Fruit fly (Drosophila melanogaster) Kc167 (cell line): Measurements from ENCODE around the gene msl-2.

Experiments used
- Myc ChIP-seq: fragments of >200 bp; optimal IDR thresholded peaks from 2 replicates; lab custom pipeline; 2017; ENCODE audit warnings: missing external identifiers
- Sin3A ChIP-seq: fragments of >200 bp; optimal IDR thresholded peaks from 2 replicates; lab custom pipeline; 2018; ENCODE audit warnings: missing external identifiers
- h ChIP-seq: fragments of >200 bp; optimal IDR thresholded peaks from 3 replicates; lab custom pipeline; 2018; ENCODE audit warnings: missing external identifiers
- insv ChIP-seq: fragments of >200 bp; optimal IDR thresholded peaks from 3 replicates; lab custom pipeline; 2018; ENCODE audit warnings: missing external identifiers
- psq ChIP-seq: fragments of >200 bp; optimal IDR thresholded peaks from 2 replicates; lab custom pipeline; 2017; ENCODE audit warnings: missing external identifiers
- ttk ChIP-seq: sonication (Bioruptor generic); optimal IDR thresholded peaks from 2 replicates; lab custom pipeline; 2017; ENCODE audit warnings: missing external identifiers

The msl-2 gene

dm6 chr2L:3440322-3440721, 25.6 kb downstream of the msl-2 start:
- TF ChIP-seq insv (lab: Kevin White, UChicago) (no peak), ttk (lab: Kevin White, UChicago) (no peak), Myc (no peak), psq (lab: Kevin White, UChicago) (no peak), Sin3A (no peak), h (lab: Kevin White, UChicago) (no peak)

DNA sequence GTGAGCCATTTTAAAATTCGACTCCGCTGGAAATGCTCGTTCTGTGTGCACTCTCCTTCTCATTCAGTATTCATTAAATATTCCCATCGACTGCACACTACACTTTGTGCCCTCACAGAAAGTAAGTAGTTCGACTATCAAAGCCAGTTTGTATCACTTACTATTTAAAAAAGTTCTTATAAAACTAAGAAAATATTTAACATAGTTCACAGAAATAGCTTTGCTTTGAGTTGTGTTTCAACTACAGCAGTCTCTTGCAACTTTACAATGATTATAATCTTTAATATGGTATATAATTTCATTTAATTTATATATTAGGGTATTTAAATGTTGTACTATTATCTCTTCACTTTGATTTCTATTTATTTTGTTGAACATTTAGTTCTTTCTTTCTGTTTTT, 26.4 kb downstream of the msl-2 start:
- TF ChIP-seq ttk (lab: Kevin White, UChicago) (no peak), psq (lab: Kevin White, UChicago) (no peak), Myc (no peak), h (lab: Kevin White, UChicago) (no peak), Sin3A (no peak), insv (lab: Kevin White, UChicago) (no peak)

- no peak for TF ChIP-seq insv (lab: Kevin White, UChicago)
- no peak for TF ChIP-seq ttk (lab: Kevin White, UChicago)
- TF ChIP-seq psq (lab: Kevin White, UChicago), result no peak
- TF ChIP-seq Myc, result no peak
- no peak for TF ChIP-seq Sin3A
- no peak for TF ChIP-seq h (lab: Kevin White, UChicago)
Measured at dm6 chr2L:3438078-3438477, 27.8 kb downstream of the msl-2 start.

dm6 chr2L:3437068-3437467, 28.8 kb downstream of the msl-2 start:
- TF ChIP-seq Sin3A, result no peak
- TF ChIP-seq psq (lab: Kevin White, UChicago), result no peak
- TF ChIP-seq ttk (lab: Kevin White, UChicago), result no peak
- no peak for TF ChIP-seq insv (lab: Kevin White, UChicago)
- no peak for TF ChIP-seq Myc
- TF ChIP-seq h (lab: Kevin White, UChicago), result no peak

DNA sequence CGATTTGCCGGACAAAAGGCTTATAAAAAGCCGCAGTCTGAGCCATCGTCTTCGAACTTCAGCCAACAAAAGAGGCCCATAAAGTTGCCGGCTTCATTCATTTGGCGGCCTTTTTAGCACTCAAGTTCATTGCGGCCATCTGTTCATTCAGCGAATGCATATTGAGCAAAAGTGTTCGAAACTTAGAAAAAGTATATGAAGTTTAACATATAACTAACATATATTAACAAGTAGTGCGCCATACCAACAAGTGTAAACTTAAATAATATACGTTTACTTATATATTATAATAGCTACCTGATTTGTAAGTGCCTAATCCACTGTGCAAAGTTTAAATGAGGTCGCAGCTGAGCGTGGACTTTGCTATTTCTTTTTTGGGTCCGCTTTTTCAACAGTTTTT, 29.6 kb downstream of the msl-2 start:
- TF ChIP-seq Myc (no peak), psq (lab: Kevin White, UChicago) (no peak), ttk (lab: Kevin White, UChicago) (no peak), insv (lab: Kevin White, UChicago) (no peak), Sin3A (no peak), h (lab: Kevin White, UChicago) (no peak)

DNA sequence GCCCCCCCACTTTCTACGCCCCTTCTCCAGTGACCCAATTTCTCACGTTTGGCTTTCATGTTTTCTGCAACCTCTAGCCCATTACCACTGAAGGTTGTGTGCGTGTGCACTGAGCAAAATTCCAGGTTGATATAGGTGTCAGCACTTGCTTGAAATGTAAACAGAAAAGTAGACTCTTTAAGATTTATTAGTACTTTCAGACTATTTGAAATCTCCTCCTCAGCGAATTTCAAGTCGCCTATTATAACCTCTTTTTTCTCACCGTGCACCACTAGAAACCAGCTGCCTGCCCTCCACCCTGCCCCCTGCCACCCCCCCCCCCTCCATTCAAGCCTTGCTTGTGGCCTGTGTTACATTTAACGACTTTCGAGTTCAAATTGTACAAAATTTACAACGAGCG, 30.8 kb downstream of the msl-2 start:
- TF ChIP-seq h (lab: Kevin White, UChicago) (no peak), ttk (lab: Kevin White, UChicago) (no peak), Myc (no peak), Sin3A (no peak), insv (lab: Kevin White, UChicago) (no peak), psq (lab: Kevin White, UChicago) (no peak)

- TF ChIP-seq psq (lab: Kevin White, UChicago), result no peak
- no peak for TF ChIP-seq Sin3A
- TF ChIP-seq h (lab: Kevin White, UChicago), result no peak
- no peak for TF ChIP-seq Myc
- TF ChIP-seq ttk (lab: Kevin White, UChicago), result no peak
- no peak for TF ChIP-seq insv (lab: Kevin White, UChicago)
Measured at dm6 chr2L:3428419-3429097, 37.4 kb downstream of the msl-2 start.

dm6 chr2L:3426669-3427232, 39.2 kb downstream of the msl-2 start, which contains the start of gene Pgant2:
TSS of gene Pgant2 (minus strand) at chr2L:3426719.
- TF ChIP-seq Myc (no peak), ttk (lab: Kevin White, UChicago) (no peak), psq (lab: Kevin White, UChicago) (no peak), Sin3A (no peak), h (lab: Kevin White, UChicago) (no peak), insv (lab: Kevin White, UChicago) (no peak)

dm6 chr2L:3425947-3426346, 40.0 kb downstream of the msl-2 start:
- TF ChIP-seq h (lab: Kevin White, UChicago) (no peak), ttk (lab: Kevin White, UChicago) (no peak), Sin3A (no peak), insv (lab: Kevin White, UChicago) (no peak), psq (lab: Kevin White, UChicago) (no peak), Myc (no peak)

DNA sequence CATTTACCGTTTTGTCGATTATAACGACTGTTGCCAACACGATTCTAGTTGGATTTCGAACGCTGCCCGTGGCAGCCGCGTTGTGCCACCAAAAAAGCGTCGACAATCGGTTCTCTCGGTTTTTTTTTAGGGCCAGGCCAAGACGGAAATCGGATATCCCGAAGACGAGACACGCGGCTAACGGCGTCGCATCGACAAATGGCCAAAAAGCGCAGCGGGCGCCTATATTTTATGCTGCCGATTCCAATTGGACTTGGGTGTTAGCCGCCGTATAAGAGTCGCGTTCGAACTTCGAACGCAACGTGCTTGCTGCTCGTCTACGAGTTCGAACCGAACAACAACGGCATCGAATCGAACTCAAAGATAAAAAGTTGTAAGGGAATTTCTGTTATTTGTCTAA, 43.2 kb downstream of the msl-2 start:
- TF ChIP-seq ttk (lab: Kevin White, UChicago) (no peak), h (lab: Kevin White, UChicago) (no peak), psq (lab: Kevin White, UChicago) (no peak), Myc (no peak), insv (lab: Kevin White, UChicago) (no peak), Sin3A (no peak)

- TF ChIP-seq psq (lab: Kevin White, UChicago), result no peak
- TF ChIP-seq h (lab: Kevin White, UChicago), result no peak
- TF ChIP-seq Sin3A, result no peak
- no peak for TF ChIP-seq ttk (lab: Kevin White, UChicago)
- TF ChIP-seq Myc, result no peak
- no peak for TF ChIP-seq insv (lab: Kevin White, UChicago)
Measured at dm6 chr2L:3417613-3418012, 48.3 kb downstream of the msl-2 start.

DNA sequence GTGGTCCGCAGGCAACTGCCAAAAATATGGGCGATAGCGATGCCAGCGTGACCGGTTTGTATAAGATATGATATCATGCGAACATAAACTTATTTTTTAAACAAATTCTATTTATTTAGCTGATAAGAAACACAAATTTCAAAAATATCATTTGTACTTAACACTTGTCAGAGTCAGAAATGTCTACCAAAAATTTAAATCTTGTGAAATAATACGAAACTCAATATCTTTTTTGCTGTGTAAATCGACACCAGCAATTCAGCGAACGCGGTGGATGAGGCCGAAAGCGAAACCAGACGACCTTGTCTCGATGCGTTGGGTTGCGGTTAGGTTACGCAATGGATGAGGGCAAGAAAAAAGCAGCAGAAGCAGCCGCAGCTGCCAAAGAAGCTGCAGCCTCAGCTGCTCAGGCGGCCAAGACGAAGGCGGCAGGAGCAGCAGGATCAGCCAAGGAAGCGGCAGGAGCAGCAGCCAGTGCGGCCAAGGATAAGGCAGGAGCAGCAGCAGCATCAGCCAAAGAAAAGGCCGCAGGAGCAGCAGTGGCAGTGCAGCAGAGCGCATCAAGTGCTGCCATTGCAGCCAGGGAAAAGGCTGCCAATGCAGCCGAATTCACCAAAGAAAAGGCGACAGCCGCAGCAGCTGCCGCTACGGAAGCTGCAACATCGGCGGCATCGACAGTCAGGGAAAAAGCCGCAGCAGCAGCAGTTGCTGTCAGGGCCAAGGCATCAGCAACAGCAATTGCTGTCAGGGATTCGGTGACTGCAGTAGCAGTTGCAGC, 49.2 kb downstream of the msl-2 start, which contains the start of gene CG31952:
Gene CG31952 (plus strand): TSS at position 167 of the 778 bp plus-strand sequence.
- TF ChIP-seq Myc, result no peak
- TF ChIP-seq Sin3A, result no peak
- no peak for TF ChIP-seq insv (lab: Kevin White, UChicago)
- TF ChIP-seq psq (lab: Kevin White, UChicago), result no peak
- no peak for TF ChIP-seq h (lab: Kevin White, UChicago)
- TF ChIP-seq ttk (lab: Kevin White, UChicago), result no peak
